Fruit fly (Drosophila melanogaster): ENCODE measurements around the gene CG14223.

The CG14223 gene

dm6 chrX:19663859-19664728 lies at the start of gene CG14223, which contains the start of gene Ssu72 (continued):
- TF ChIP-seq inv (GFP tag; IDR thresholded peaks at IDR 0.05; ENCODE audit: partially characterized antibody) (peak; percentile 72), org-1 (GFP tag; optimal IDR thresholded peaks at IDR 0.05) (no peak), ash1 (GFP tag; optimal IDR thresholded peaks at IDR 0.05) (no peak), eyg (GFP tag; optimal IDR thresholded peaks at IDR 0.05) (no peak), abd-A (tag; optimal IDR thresholded peaks at IDR 0.05) (no peak), exex (tag; optimal IDR thresholded peaks at IDR 0.05) (no peak), CG32532 (GFP tag; IDR thresholded peaks at IDR 0.05) (no peak), crol (GFP tag; IDR thresholded peaks at IDR 0.05) (no peak), vfl (GFP tag; optimal IDR thresholded peaks at IDR 0.05) (no peak), knrl (GFP tag; IDR thresholded peaks at IDR 0.05; ENCODE audit: partially characterized antibody) (peak; percentile 78; the same call in 2 of the 3 replicates), CG17359 (tag; optimal IDR thresholded peaks at IDR 0.05) (no peak), CG1647 (GFP tag; optimal IDR thresholded peaks at IDR 0.05) (peak; percentile 14), CkIIα-i1 (GFP tag; IDR thresholded peaks at IDR 0.05) (no peak), peb (GFP tag; IDR thresholded peaks at IDR 0.05) (no peak), CG11247 (GFP tag; IDR thresholded peaks at IDR 0.05) (no peak), CG16779 (GFP tag; IDR thresholded peaks at IDR 0.05) (no peak), otp (GFP tag; IDR thresholded peaks at IDR 0.05) (no peak), sima (GFP tag; optimal IDR thresholded peaks at IDR 0.05) (no peak), CG8281 (tag; optimal IDR thresholded peaks at IDR 0.05) (no peak), Mad (GFP tag; optimal IDR thresholded peaks at IDR 0.05) (no peak), Nf-YB (GFP tag; optimal IDR thresholded peaks at IDR 0.05) (no peak), CG2199 (GFP tag; IDR thresholded peaks at IDR 0.05) (no peak), wor (GFP tag; IDR thresholded peaks at IDR 0.05) (no peak), fd102C (GFP tag; optimal IDR thresholded peaks at IDR 0.05) (no peak), phol (tag; optimal IDR thresholded peaks at IDR 0.05) (no peak), Antp (GFP tag; optimal IDR thresholded peaks at IDR 0.05) (no peak), CG8359 (GFP tag; optimal IDR thresholded peaks at IDR 0.05; ENCODE audit: borderline replicate concordance) (no peak), NC2α (GFP tag; optimal IDR thresholded peaks at IDR 0.05) (no peak), CG3726 (GFP tag; IDR thresholded peaks at IDR 0.05) (no peak), GATAe (GFP tag; conservative IDR thresholded peaks at IDR 0.05) (no peak), tll (GFP tag; optimal IDR thresholded peaks at IDR 0.05) (no peak), repo (GFP tag; optimal IDR thresholded peaks at IDR 0.05) (no peak), Bdp1 (GFP tag; optimal IDR thresholded peaks at IDR 0.05) (no peak), CG6683 (GFP tag; optimal IDR thresholded peaks at IDR 0.05) (no peak), CoRest (tag; optimal IDR thresholded peaks at IDR 0.05) (no peak), Optix (GFP tag; IDR thresholded peaks at IDR 0.05) (no peak), CG2889 (GFP tag; IDR thresholded peaks at IDR 0.05) (no peak), Hmx (GFP tag; optimal IDR thresholded peaks at IDR 0.05) (peak; percentile 12), stwl (tag; optimal IDR thresholded peaks at IDR 0.05) (peak; percentile 22), CG14667 (GFP tag; IDR thresholded peaks at IDR 0.05) (no peak), tin (GFP tag; optimal IDR thresholded peaks at IDR 0.05) (no peak), lola (GFP tag; optimal IDR thresholded peaks at IDR 0.05) (no peak), yki (optimal IDR thresholded peaks at IDR 0.05) (no peak), pros (GFP tag; optimal IDR thresholded peaks at IDR 0.05) (no peak), chm (GFP tag; IDR thresholded peaks at IDR 0.05) (no peak), CG15479 (GFP tag; optimal IDR thresholded peaks at IDR 0.05) (no peak), CG5245 (GFP tag; optimal IDR thresholded peaks at IDR 0.05) (no peak), grau (tag; optimal IDR thresholded peaks at IDR 0.05) (no peak), fd64A (GFP tag; optimal IDR thresholded peaks at IDR 0.05) (no peak), fru (optimal IDR thresholded peaks at IDR 0.05) (no peak)

All from whole organism, embryonic.